Fruit fly (Drosophila melanogaster) whole organism, adult: ENCODE data around the gene CG9981.

ENCODE experiments used
- CG12768 ChIP-seq: fragments of 200-800 bp; sonication (Bioruptor generic); optimal IDR thresholded peaks from 2 replicates; lab custom pipeline; 2017; ENCODE audit warnings: missing biosample characterization, missing genetic modification characterization, mild to moderate bottlenecking, moderate library complexity, missing genetic modification reagents
- CG33017 ChIP-seq: fragments of 200-800 bp; sonication (Bioruptor generic); optimal IDR thresholded peaks from 2 replicates; lab custom pipeline; 2018; ENCODE audit warnings: missing biosample characterization, mild to moderate bottlenecking, missing genetic modification characterization, moderate library complexity
- cic ChIP-seq: fragments of 200-800 bp; sonication (Bioruptor generic); optimal IDR thresholded peaks from 2 replicates; lab custom pipeline; 2017; ENCODE audit warnings: missing biosample characterization, mild to moderate bottlenecking, missing genetic modification characterization, moderate library complexity
- pad ChIP-seq: fragments of 200-800 bp; sonication (Bioruptor generic); optimal IDR thresholded peaks from 3 replicates; lab custom pipeline; 2017; ENCODE audit warnings: missing biosample characterization, missing genetic modification characterization, mild to moderate bottlenecking, moderate library complexity, missing genetic modification reagents

DNA sequence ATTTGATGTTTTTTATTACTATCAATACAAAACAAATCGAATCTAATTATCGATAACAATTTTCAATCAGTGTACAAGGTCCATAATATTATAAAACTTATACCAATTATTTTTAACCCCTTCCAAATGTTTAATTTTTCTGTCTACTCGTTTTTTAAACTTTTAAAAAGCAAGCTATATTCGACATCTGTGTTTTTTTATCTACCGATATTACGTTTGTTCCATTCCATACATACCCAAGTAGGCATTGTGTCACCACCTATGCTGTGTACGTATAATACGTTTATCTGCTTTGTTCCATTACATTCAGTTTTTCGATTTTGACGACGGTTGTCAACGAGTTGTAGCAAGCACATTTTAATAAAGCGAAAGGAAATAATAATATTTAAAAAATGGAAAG lies 43.6 kb downstream of the CG9981 start, which contains the start of gene nonA:
- TF ChIP-seq pad = no peak
- TF ChIP-seq CG33017 (tag; lab: Kevin White, UChicago) = no peak
- no peak for TF ChIP-seq cic (GFP tag; lab: Kevin White, UChicago)
- TF ChIP-seq CG12768 (GFP tag; lab: Kevin White, UChicago) = no peak
